Fruit fly (Drosophila melanogaster) whole organism, prepupa: ENCODE data around the gene Spindly.

Source experiments
- CG10631 ChIP-seq: fragments of 200-800 bp; sonication (Bioruptor generic); optimal IDR thresholded peaks from 2 replicates; lab custom pipeline; 2016; ENCODE audit warnings: missing biosample characterization, missing genetic modification characterization
- CG10669 ChIP-seq: fragments of 200-800 bp; sonication (Bioruptor generic); optimal IDR thresholded peaks from 3 replicates; lab custom pipeline; 2018; ENCODE audit warnings: missing biosample characterization, mild to moderate bottlenecking, missing genetic modification characterization, moderate library complexity
- CG11294 ChIP-seq: fragments of 200-800 bp; sonication (Bioruptor generic); IDR thresholded peaks from 2 replicates; pipeline ENCODE4 v1.3.6; 2022; ENCODE audit warnings: missing biosample characterization, missing genetic modification characterization
- CG11762 ChIP-seq: fragments of 200-800 bp; sonication (Bioruptor generic); optimal IDR thresholded peaks from 3 replicates; lab custom pipeline; 2016; ENCODE audit warnings: missing biosample characterization, missing genetic modification characterization; ENCODE audit not compliant: insufficient read depth
- CG11902 ChIP-seq: fragments of 200-800 bp; sonication (Bioruptor generic); optimal IDR thresholded peaks from 3 replicates; lab custom pipeline; 2016; ENCODE audit warnings: missing biosample characterization, missing genetic modification characterization
- CG15336 ChIP-seq: fragments of 200-800 bp; sonication (Bioruptor generic); IDR thresholded peaks from 2 replicates; pipeline ENCODE4 v1.3.6; 2022; ENCODE audit warnings: missing biosample characterization, missing genetic modification characterization
- CG1621 ChIP-seq: fragments of 200-800 bp; sonication (Bioruptor generic); optimal IDR thresholded peaks from 3 replicates; lab custom pipeline; 2018; ENCODE audit warnings: missing biosample characterization, mild to moderate bottlenecking, missing genetic modification characterization
- CG16779 ChIP-seq: fragments of 200-800 bp; sonication (Bioruptor generic); optimal IDR thresholded peaks from 3 replicates; lab custom pipeline; 2017; ENCODE audit warnings: missing biosample characterization, mild to moderate bottlenecking, missing genetic modification characterization
- CG3032 ChIP-seq: fragments of 200-800 bp; optimal IDR thresholded peaks from 2 replicates; lab custom pipeline; 2019; ENCODE audit warnings: missing biosample characterization, mild to moderate bottlenecking, missing genetic modification characterization, moderate library complexity
- CG32006 ChIP-seq: fragments of 200-800 bp; sonication (Bioruptor generic); optimal IDR thresholded peaks from 3 replicates; lab custom pipeline; 2017; ENCODE audit warnings: missing biosample characterization, mild to moderate bottlenecking, missing genetic modification characterization
- CG34406 ChIP-seq: fragments of 200-800 bp; sonication (Bioruptor generic); optimal IDR thresholded peaks from 3 replicates; lab custom pipeline; 2016; ENCODE audit warnings: missing biosample characterization, missing genetic modification characterization
- CG3919 ChIP-seq: fragments of 200-800 bp; sonication (Bioruptor generic); optimal IDR thresholded peaks from 3 replicates; lab custom pipeline; 2016; ENCODE audit warnings: missing biosample characterization, missing genetic modification characterization
- CG6792 ChIP-seq: fragments of 200-800 bp; sonication (Bioruptor generic); optimal IDR thresholded peaks from 3 replicates; lab custom pipeline; 2016; ENCODE audit warnings: missing biosample characterization, missing genetic modification characterization
- CG6808 ChIP-seq: fragments of 200-800 bp; sonication (Bioruptor generic); optimal IDR thresholded peaks from 3 replicates; lab custom pipeline; 2017; ENCODE audit warnings: missing biosample characterization, missing genetic modification characterization, mild to moderate bottlenecking, moderate library complexity, missing genetic modification reagents
- CG6854 ChIP-seq: fragments of 200-800 bp; sonication (Bioruptor generic); optimal IDR thresholded peaks from 2 replicates; lab custom pipeline; 2017; ENCODE audit warnings: missing biosample characterization, mild to moderate bottlenecking, missing genetic modification characterization
- CG7368 ChIP-seq: fragments of 200-800 bp; sonication (Bioruptor generic); optimal IDR thresholded peaks from 3 replicates; lab custom pipeline; 2016; ENCODE audit warnings: missing biosample characterization, missing genetic modification characterization
- CG8119 ChIP-seq: fragments of 200-800 bp; sonication (Bioruptor generic); IDR thresholded peaks from 3 replicates; pipeline ENCODE4 v1.3.6; 2022; ENCODE audit warnings: missing biosample characterization, missing genetic modification characterization
- CG8319 ChIP-seq: fragments of 200-800 bp; sonication (Bioruptor generic); optimal IDR thresholded peaks from 3 replicates; lab custom pipeline; 2016; ENCODE audit warnings: missing biosample characterization, missing genetic modification characterization
- CG8632 ChIP-seq: fragments of 200-800 bp; sonication (Bioruptor generic); optimal IDR thresholded peaks from 3 replicates; lab custom pipeline; 2016; ENCODE audit warnings: missing biosample characterization, missing genetic modification characterization
- CG9139 ChIP-seq: fragments of 200-800 bp; sonication (Bioruptor generic); optimal IDR thresholded peaks from 3 replicates; lab custom pipeline; 2017; ENCODE audit warnings: missing biosample characterization, mild to moderate bottlenecking, missing genetic modification characterization
- Eip75B ChIP-seq: fragments of 200-800 bp; sonication (Bioruptor generic); optimal IDR thresholded peaks from 3 replicates; lab custom pipeline; 2016; ENCODE audit warnings: missing biosample characterization, missing genetic modification characterization
- Eip78C ChIP-seq: fragments of 200-800 bp; sonication (Bioruptor generic); peaks from one replicate; lab custom pipeline; 2016; ENCODE audit warnings: missing biosample characterization, missing genetic modification characterization
- Ets21C ChIP-seq: fragments of 200-800 bp; sonication (Bioruptor generic); optimal IDR thresholded peaks from 3 replicates; lab custom pipeline; 2016; ENCODE audit warnings: missing biosample characterization, missing genetic modification characterization
- Ets96B ChIP-seq: fragments of 200-800 bp; optimal IDR thresholded peaks from 2 replicates; lab custom pipeline; 2019; ENCODE audit warnings: missing biosample characterization, mild to moderate bottlenecking, missing genetic modification characterization, moderate library complexity
- Gug ChIP-seq: fragments of 200-800 bp; sonication (Bioruptor generic); IDR thresholded peaks from 2 replicates; pipeline ENCODE4 v1.3.6; 2022; ENCODE audit warnings: missing biosample characterization, missing genetic modification characterization
- Hr38 ChIP-seq: sonication (Bioruptor generic); optimal IDR thresholded peaks from 2 replicates; lab custom pipeline; 2016; ENCODE audit warnings: missing biosample characterization, missing genetic modification characterization
- Hr4 ChIP-seq: fragments of 200-800 bp; sonication (Bioruptor generic); optimal IDR thresholded peaks from 3 replicates; lab custom pipeline; 2016; ENCODE audit warnings: missing biosample characterization, missing genetic modification characterization
- Lpt ChIP-seq: fragments of 200-800 bp; sonication (Bioruptor generic); optimal IDR thresholded peaks from 3 replicates; lab custom pipeline; 2016; ENCODE audit warnings: missing biosample characterization, missing genetic modification characterization
- Met ChIP-seq: fragments of 200-800 bp; sonication (Bioruptor generic); optimal IDR thresholded peaks from 3 replicates; lab custom pipeline; 2016; ENCODE audit warnings: missing biosample characterization, missing genetic modification characterization
- Smox ChIP-seq: fragments of 200-800 bp; sonication (Bioruptor generic); optimal IDR thresholded peaks from 3 replicates; lab custom pipeline; 2016; ENCODE audit warnings: missing biosample characterization, missing genetic modification characterization
- Sox102F ChIP-seq: fragments of 200-800 bp; sonication (Bioruptor generic); optimal IDR thresholded peaks from 2 replicates; lab custom pipeline; 2016; ENCODE audit warnings: missing biosample characterization, mild to moderate bottlenecking, missing genetic modification characterization
- Sox14 ChIP-seq: fragments of 200-800 bp; sonication (Bioruptor generic); optimal IDR thresholded peaks from 3 replicates; lab custom pipeline; 2016; ENCODE audit warnings: missing biosample characterization, missing genetic modification characterization
- Sox15 ChIP-seq: fragments of 200-800 bp; sonication (Bioruptor generic); optimal IDR thresholded peaks from 3 replicates; lab custom pipeline; 2016; ENCODE audit warnings: missing biosample characterization, missing genetic modification characterization
- cyc ChIP-seq: fragments of 200-800 bp; sonication (Bioruptor generic); optimal IDR thresholded peaks from 3 replicates; lab custom pipeline; 2016; ENCODE audit warnings: missing biosample characterization, missing genetic modification characterization
- dac ChIP-seq: fragments of 200-800 bp; sonication (Bioruptor generic); optimal IDR thresholded peaks from 2 replicates; lab custom pipeline; 2017; ENCODE audit warnings: missing biosample characterization, mild to moderate bottlenecking, missing genetic modification characterization
- dsx ChIP-seq: fragments of 200-800 bp; optimal IDR thresholded peaks from 3 replicates; lab custom pipeline; 2019; ENCODE audit warnings: missing biosample characterization, mild to moderate bottlenecking, missing genetic modification characterization, moderate library complexity; ENCODE audit not compliant: poor library complexity, severe bottlenecking
- esn ChIP-seq: fragments of 200-800 bp; sonication (Bioruptor generic); optimal IDR thresholded peaks from 2 replicates; lab custom pipeline; 2016; ENCODE audit warnings: missing biosample characterization, mild to moderate bottlenecking, missing genetic modification characterization, moderate library complexity
- fd59A ChIP-seq: fragments of 200-800 bp; sonication (Bioruptor generic); optimal IDR thresholded peaks from 2 replicates; lab custom pipeline; 2017; ENCODE audit warnings: missing biosample characterization, mild to moderate bottlenecking, missing genetic modification characterization, missing genetic modification reagents
- fd85E ChIP-seq: fragments of 200-800 bp; sonication (Bioruptor generic); optimal IDR thresholded peaks from 3 replicates; lab custom pipeline; 2016; ENCODE audit warnings: missing biosample characterization, missing genetic modification characterization
- fkh ChIP-seq: fragments of 200-800 bp; sonication (Bioruptor generic); optimal IDR thresholded peaks from 3 replicates; lab custom pipeline; 2017; ENCODE audit warnings: missing biosample characterization, mild to moderate bottlenecking, missing genetic modification characterization, moderate library complexity
- lz ChIP-seq: fragments of 200-800 bp; sonication (Bioruptor generic); optimal IDR thresholded peaks from 3 replicates; lab custom pipeline; 2016; ENCODE audit warnings: missing biosample characterization, missing genetic modification characterization
- net ChIP-seq: fragments of 200-800 bp; sonication (Bioruptor generic); optimal IDR thresholded peaks from 3 replicates; lab custom pipeline; 2016; ENCODE audit warnings: missing biosample characterization, missing genetic modification characterization
- salr ChIP-seq, 2 experiments: fragments of 200-800 bp; sonication (Bioruptor generic); optimal IDR thresholded peaks; 3 replicates each; lab custom pipeline; 2016 to 2018; ENCODE audit warnings: missing biosample characterization in 2 of 2, missing genetic modification characterization in 2 of 2, mild to moderate bottlenecking in 1 of 2
- spab ChIP-seq: fragments of 200-800 bp; sonication (Bioruptor generic); optimal IDR thresholded peaks from 2 replicates; lab custom pipeline; 2017; ENCODE audit warnings: missing biosample characterization, mild to moderate bottlenecking, missing genetic modification characterization, missing genetic modification reagents
- svp ChIP-seq: fragments of 200-800 bp; sonication (Bioruptor generic); peaks from one replicate; lab custom pipeline; 2016; ENCODE audit warnings: missing biosample characterization, missing genetic modification characterization
- topi ChIP-seq: fragments of 200-800 bp; sonication (Bioruptor generic); optimal IDR thresholded peaks from 3 replicates; lab custom pipeline; 2016; ENCODE audit warnings: missing biosample characterization, missing genetic modification characterization
- vri ChIP-seq: fragments of 200-800 bp; sonication (Bioruptor generic); optimal IDR thresholded peaks from 3 replicates; lab custom pipeline; 2016; ENCODE audit warnings: missing biosample characterization, mild to moderate bottlenecking, missing genetic modification characterization

Spindly gene

dm6 chr2L:3559647-3560046, 29.5 kb upstream of the Spindly start (continued):
- TF ChIP-seq CG6854 (GFP tag; lab: Kevin White, UChicago) (no peak), Sox15 (GFP tag; lab: Kevin White, UChicago) (no peak), cyc (GFP tag; lab: Kevin White, UChicago) (no peak), salr (GFP tag; optimal IDR thresholded peaks at IDR 0.05; lab: Kevin White, UChicago) (no peak), Sox102F (GFP tag; lab: Kevin White, UChicago) (peak; percentile 38), CG11294 (GFP tag; lab: Robert Waterston, UW) (no peak), fkh (GFP tag; lab: Kevin White, UChicago) (no peak), dac (no peak), fd59A (GFP tag; lab: Kevin White, UChicago) (peak; percentile 6), CG8119 (GFP tag; lab: Robert Waterston, UW) (no peak), spab (GFP tag; lab: Kevin White, UChicago) (no peak), CG6792 (GFP tag; lab: Kevin White, UChicago) (peak; percentile 5), Hr4 (GFP tag; lab: Kevin White, UChicago) (no peak), Ets21C (GFP tag; lab: Kevin White, UChicago) (no peak), CG15336 (GFP tag; lab: Robert Waterston, UW) (no peak), svp (peak; percentile 56), fd85E (GFP tag; lab: Kevin White, UChicago) (no peak), CG10669 (GFP tag; lab: Kevin White, UChicago) (peak; percentile 32), CG7368 (GFP tag; lab: Kevin White, UChicago) (no peak), lz (GFP tag; lab: Kevin White, UChicago) (peak; percentile 11)

dm6 chr2L:3558299-3558698, 28.2 kb upstream of the Spindly start:
- TF ChIP-seq CG10669 (GFP tag; lab: Kevin White, UChicago) = peak; percentile 51
- TF ChIP-seq svp = peak; percentile 37
- TF ChIP-seq Ets96B (tag; lab: Kevin White, UChicago) = peak; percentile 52
- TF ChIP-seq cyc (GFP tag; lab: Kevin White, UChicago) = peak; percentile 14
- TF ChIP-seq CG3919 (GFP tag; lab: Kevin White, UChicago) = no peak
- peak; percentile 12 for TF ChIP-seq CG11902 (GFP tag; lab: Kevin White, UChicago)
- peak; percentile 11 for TF ChIP-seq CG6808
- no peak for TF ChIP-seq Gug (GFP tag; lab: Robert Waterston, UW)
- peak; percentile 46 for TF ChIP-seq Eip78C
- peak; percentile 12 for TF ChIP-seq spab (GFP tag; lab: Kevin White, UChicago)
- TF ChIP-seq CG8319 = no peak
- TF ChIP-seq CG3032 = peak; percentile 52
- no peak for TF ChIP-seq fkh (GFP tag; lab: Kevin White, UChicago)
- peak; percentile 32 for TF ChIP-seq topi
- TF ChIP-seq CG34406 (GFP tag; lab: Kevin White, UChicago) = peak; percentile 9

- peak; percentile 59 for TF ChIP-seq CG3919 (GFP tag; lab: Kevin White, UChicago)
- peak; percentile 49 for TF ChIP-seq CG32006 (GFP tag; lab: Kevin White, UChicago)
- peak; percentile 53; the same call in 2 of the 3 replicates for TF ChIP-seq CG8119 (GFP tag; lab: Robert Waterston, UW)
- TF ChIP-seq net (GFP tag; lab: Kevin White, UChicago) = peak; percentile 53
- no peak for TF ChIP-seq esn
- TF ChIP-seq Eip75B (GFP tag; lab: Kevin White, UChicago) = peak; percentile 53
- TF ChIP-seq Hr38 (GFP tag; lab: Kevin White, UChicago) = no peak
- no peak for TF ChIP-seq Smox
- no peak for TF ChIP-seq CG11294 (GFP tag; lab: Robert Waterston, UW)
- TF ChIP-seq Lpt (GFP tag; lab: Kevin White, UChicago) = peak; percentile 16
- TF ChIP-seq spab (GFP tag; lab: Kevin White, UChicago) = peak; percentile 15
- TF ChIP-seq dsx (GFP tag; lab: Kevin White, UChicago) = peak; percentile 63
- TF ChIP-seq CG10631 (GFP tag; lab: Kevin White, UChicago) = peak; percentile 58
- peak; percentile 68 for TF ChIP-seq CG1621 (tag; lab: Kevin White, UChicago)
- peak; percentile 31 for TF ChIP-seq CG8632
- no peak for TF ChIP-seq CG7368 (GFP tag; lab: Kevin White, UChicago)
- TF ChIP-seq Ets96B (tag; lab: Kevin White, UChicago) = peak; percentile 72
- TF ChIP-seq salr (GFP tag; optimal IDR thresholded peaks at IDR 0.05; lab: Kevin White, UChicago) = peak in 1 of 2 experiments; percentile 15
- TF ChIP-seq vri (GFP tag; lab: Kevin White, UChicago) = no peak
- TF ChIP-seq Sox14 (GFP tag; lab: Kevin White, UChicago) = peak; percentile 10
- no peak for TF ChIP-seq fd85E (GFP tag; lab: Kevin White, UChicago)
- TF ChIP-seq CG16779 (tag; lab: Kevin White, UChicago) = no peak
- TF ChIP-seq Met (GFP tag; lab: Kevin White, UChicago) = peak; percentile 8
- no peak for TF ChIP-seq CG11762 (GFP tag; lab: Kevin White, UChicago)
- TF ChIP-seq CG6808 = peak; percentile 40
- no peak for TF ChIP-seq CG34406 (GFP tag; lab: Kevin White, UChicago)
- no peak for TF ChIP-seq CG9139
- TF ChIP-seq CG3032 = peak; percentile 60
Measured at dm6 chr2L:3557471-3557870, 27.4 kb upstream of the Spindly start.
